Worm (Caenorhabditis elegans) whole organism, early embryonic: ENCODE data around the gene golg-4.

Experiments
- ama-1 ChIP-seq: fragments of 150-350 bp; optimal IDR thresholded peaks from 2 replicates; lab custom pipeline; 2014
- ceh-36 ChIP-seq: sonication (generic microtip); optimal IDR thresholded peaks from 2 replicates; lab custom pipeline; 2016; ENCODE audit warnings: missing genetic modification characterization, inconsistent platforms, missing compliant biosample characterization
- hmg-4 ChIP-seq: fragments of 200-800 bp; sonication (Bioruptor generic); optimal IDR thresholded peaks from 2 replicates; lab custom pipeline; 2018; ENCODE audit warnings: mild to moderate bottlenecking, missing genetic modification characterization, missing compliant biosample characterization
- tra-4 ChIP-seq: sonication (generic microtip); optimal IDR thresholded peaks from 2 replicates; lab custom pipeline; 2017; ENCODE audit warnings: missing genetic modification characterization, missing compliant biosample characterization

- TF ChIP-seq ama-1 (lab: Kevin White, UChicago) (no peak), ceh-36 (tag; lab: Kevin White, UChicago) (no peak), tra-4 (tag; lab: Kevin White, UChicago) (no peak), hmg-4 (GFP tag; lab: Kevin White, UChicago) (no peak)
Measured at ce11 chrIII:3377134-3377533, 28.2 kb upstream of the golg-4 start.
